Fruit fly (Drosophila melanogaster): Measurements from ENCODE around the gene Tsp66E.

The Tsp66E gene

dm6 chr3L:8865185-8865584 lies 47.1 kb upstream of the Tsp66E start (continued):
- no peak for TF ChIP-seq CG12155 (GFP tag; optimal IDR thresholded peaks at IDR 0.05)
- TF ChIP-seq CG11247 (GFP tag; IDR thresholded peaks at IDR 0.05): no peak
- no peak for TF ChIP-seq Nf-YC (tag; optimal IDR thresholded peaks at IDR 0.05)
- no peak for TF ChIP-seq CG10462 (GFP tag; optimal IDR thresholded peaks at IDR 0.05)
- no peak for TF ChIP-seq CG3281 (GFP tag; optimal IDR thresholded peaks at IDR 0.05)
- no peak for TF ChIP-seq slou (GFP tag; optimal IDR thresholded peaks at IDR 0.05)
- 0 out of 3 replicates have a peak, but pooled peaks have one; percentile 47 for TF ChIP-seq so (GFP tag; IDR thresholded peaks at IDR 0.05)
- TF ChIP-seq bbx (GFP tag; IDR thresholded peaks at IDR 0.05; ENCODE audit: partially characterized antibody): no peak
- TF ChIP-seq Mrtf (GFP tag; IDR thresholded peaks at IDR 0.05): no peak
- TF ChIP-seq odd (GFP tag; optimal IDR thresholded peaks at IDR 0.05): no peak
- TF ChIP-seq hth (optimal IDR thresholded peaks at IDR 0.05): no peak
- no peak for TF ChIP-seq D19B (GFP tag; optimal IDR thresholded peaks at IDR 0.05)
- peak; percentile 43 for TF ChIP-seq CG10209 (GFP tag; optimal IDR thresholded peaks at IDR 0.05)
- TF ChIP-seq Aef1 (GFP tag; IDR thresholded peaks at IDR 0.05): no peak
- TF ChIP-seq slbo (GFP tag; IDR thresholded peaks at IDR 0.05): no peak
- TF ChIP-seq eve (GFP tag; optimal IDR thresholded peaks at IDR 0.05): no peak
- TF ChIP-seq lab (GFP tag; optimal IDR thresholded peaks at IDR 0.05): peak; percentile 8
- no peak for TF ChIP-seq Dad (GFP tag; optimal IDR thresholded peaks at IDR 0.05)
- no peak for TF ChIP-seq Optix (GFP tag; IDR thresholded peaks at IDR 0.05)
- TF ChIP-seq NfI (GFP tag; optimal IDR thresholded peaks at IDR 0.05): no peak
- TF ChIP-seq CG3995 (GFP tag; optimal IDR thresholded peaks at IDR 0.05): no peak
- TF ChIP-seq CG9727 (GFP tag; optimal IDR thresholded peaks at IDR 0.05): no peak
- TF ChIP-seq CG3847 (GFP tag; IDR thresholded peaks at IDR 0.05): no peak
- no peak for TF ChIP-seq tup (GFP tag; optimal IDR thresholded peaks at IDR 0.05)
- no peak for TF ChIP-seq Lhr (GFP tag; optimal IDR thresholded peaks at IDR 0.05)
- TF ChIP-seq CG15269 (tag; optimal IDR thresholded peaks at IDR 0.05): peak; percentile 34
- TF ChIP-seq Oaz (GFP tag; IDR thresholded peaks at IDR 0.05): no peak
- TF ChIP-seq cad (GFP tag; optimal IDR thresholded peaks at IDR 0.05): no peak
- peak; percentile 13 for TF ChIP-seq CG11504 (tag; optimal IDR thresholded peaks at IDR 0.05)
- TF ChIP-seq dmrt99B (tag; optimal IDR thresholded peaks at IDR 0.05): peak; percentile 11
- TF ChIP-seq CG10565 (GFP tag; optimal IDR thresholded peaks at IDR 0.05): no peak
- no peak for TF ChIP-seq HHEX (GFP tag; optimal IDR thresholded peaks at IDR 0.05)
- TF ChIP-seq gt (GFP tag; IDR thresholded peaks at IDR 0.05): no peak
- no peak for TF ChIP-seq disco-r (GFP tag; optimal IDR thresholded peaks at IDR 0.05)
- no peak for TF ChIP-seq CG11093 (GFP tag; IDR thresholded peaks at IDR 0.05)
- TF ChIP-seq CG12236 (GFP tag; optimal IDR thresholded peaks at IDR 0.05): no peak
- no peak for TF ChIP-seq sqz (GFP tag; optimal IDR thresholded peaks at IDR 0.05)
- TF ChIP-seq bab2 (GFP tag; optimal IDR thresholded peaks at IDR 0.05): no peak
- TF ChIP-seq BtbVII (GFP tag; optimal IDR thresholded peaks at IDR 0.05): no peak
- TF ChIP-seq dmrt11E (tag; optimal IDR thresholded peaks at IDR 0.05): no peak
- no peak for TF ChIP-seq CG18262 (tag; optimal IDR thresholded peaks at IDR 0.05)
- no peak for TF ChIP-seq wdn (GFP tag; IDR thresholded peaks at IDR 0.05)
- TF ChIP-seq fd102C (GFP tag; optimal IDR thresholded peaks at IDR 0.05): no peak
- TF ChIP-seq CG2116 (GFP tag; optimal IDR thresholded peaks at IDR 0.05): no peak
- TF ChIP-seq CG5245 (GFP tag; optimal IDR thresholded peaks at IDR 0.05): no peak
- TF ChIP-seq lbe (GFP tag; optimal IDR thresholded peaks at IDR 0.05): no peak
- TF ChIP-seq HLH3B (GFP tag; IDR thresholded peaks at IDR 0.05): no peak
- no peak for TF ChIP-seq zen2 (GFP tag; IDR thresholded peaks at IDR 0.05; ENCODE audit: partially characterized antibody)
- no peak for TF ChIP-seq CG13775 (GFP tag; optimal IDR thresholded peaks at IDR 0.05)
- TF ChIP-seq gfzf (GFP tag; optimal IDR thresholded peaks at IDR 0.05): no peak
- peak in 1 of 2 experiments; percentile 16 for TF ChIP-seq Hr51 (GFP tag; optimal IDR thresholded peaks at IDR 0.05)
- no peak for TF ChIP-seq Trl (optimal IDR thresholded peaks at IDR 0.05)
- no peak for TF ChIP-seq Trl (GFP tag; optimal IDR thresholded peaks at IDR 0.05)
